Worm (Caenorhabditis elegans) whole organism, L3 larva: ENCODE measurements around the gene inx-2.

Experiments
- nhr-11 ChIP-seq: fragments of 150-350 bp; optimal IDR thresholded peaks from 2 replicates; lab custom pipeline; 2014; ENCODE audit warnings: missing biosample characterization, missing genetic modification characterization
- unc-39 ChIP-seq: sonication (generic microtip); optimal IDR thresholded peaks from 4 replicates; lab custom pipeline; 2017; ENCODE audit warnings: missing biosample characterization, missing genetic modification characterization

ce11 chrX:11315392-11315791 is 18.9 kb upstream of the inx-2 start, which contains the start of gene F08G12.11:
- TF ChIP-seq unc-39 (no peak), nhr-11 (tag; lab: Kevin White, UChicago) (no peak)
